Fruit fly (Drosophila melanogaster): ENCODE data around the gene CG16700.

CG16700 gene

DNA sequence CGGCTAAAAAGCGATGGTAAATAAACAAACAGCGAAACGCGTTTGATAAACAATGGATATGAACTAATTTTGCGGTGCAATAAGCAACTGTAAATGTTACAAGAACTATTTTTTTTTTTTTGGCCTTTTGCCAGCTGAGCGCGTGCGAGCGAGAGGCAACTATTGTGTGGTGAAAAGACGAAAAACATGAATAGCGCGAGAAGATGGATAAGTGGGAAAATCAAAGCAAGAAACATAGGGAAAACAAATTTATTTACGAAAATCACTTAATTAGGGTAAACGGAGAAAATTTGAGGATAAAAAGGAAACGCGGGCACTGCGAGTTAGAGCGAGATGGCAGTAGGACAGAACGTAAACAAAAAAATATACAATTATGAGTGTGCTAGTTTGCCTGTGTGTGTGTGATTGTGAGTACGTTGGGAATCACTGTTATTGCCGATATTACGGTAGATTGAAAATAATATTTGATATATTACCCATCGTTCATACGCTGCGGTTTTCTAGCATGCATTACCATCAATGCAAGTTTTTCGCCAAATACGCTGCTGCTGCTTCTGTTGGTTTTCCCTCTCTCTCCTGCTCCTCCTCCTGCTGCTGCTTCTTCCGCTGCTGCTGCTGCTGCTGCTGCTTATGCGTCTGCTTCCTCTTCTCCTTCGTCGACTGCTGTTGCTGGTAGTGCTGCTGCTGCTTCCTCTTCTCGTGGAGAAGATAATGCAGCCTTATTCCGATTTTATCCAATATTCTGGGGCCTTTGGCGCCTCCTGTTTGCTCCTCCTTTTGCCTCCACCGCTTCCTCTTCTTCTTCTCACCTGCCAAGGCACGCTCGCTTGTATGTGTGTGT, 15.0 kb upstream of the CG16700 start (continued):
- TF ChIP-seq ERR (GFP tag; optimal IDR thresholded peaks at IDR 0.05) (no peak), scrt (GFP tag; optimal IDR thresholded peaks at IDR 0.05) (no peak), ATbp (GFP tag; optimal IDR thresholded peaks at IDR 0.05) (no peak), CG10462 (GFP tag; optimal IDR thresholded peaks at IDR 0.05) (no peak), C15 (GFP tag; IDR thresholded peaks at IDR 0.05) (no peak), ash1 (GFP tag; optimal IDR thresholded peaks at IDR 0.05) (no peak), Ets97D (GFP tag; optimal IDR thresholded peaks at IDR 0.05) (no peak), D19B (GFP tag; optimal IDR thresholded peaks at IDR 0.05) (no peak), Dfd (GFP tag; optimal IDR thresholded peaks at IDR 0.05) (peak in 1 of 2 experiments; percentile 61), peb (GFP tag; IDR thresholded peaks at IDR 0.05) (no peak), CG16779 (GFP tag; IDR thresholded peaks at IDR 0.05) (no peak), NK7.1 (GFP tag; optimal IDR thresholded peaks at IDR 0.05) (no peak), CG13775 (GFP tag; optimal IDR thresholded peaks at IDR 0.05) (no peak), H2.0 (GFP tag; IDR thresholded peaks at IDR 0.05) (no peak), ap (GFP tag; IDR thresholded peaks at IDR 0.05) (no peak), Adf1 (GFP tag; IDR thresholded peaks at IDR 0.05) (peak; percentile 65), CG5245 (GFP tag; optimal IDR thresholded peaks at IDR 0.05) (no peak), CG3281 (GFP tag; optimal IDR thresholded peaks at IDR 0.05) (no peak), Med (GFP tag) (peak; percentile 68), CG7556 (GFP tag; optimal IDR thresholded peaks at IDR 0.05) (no peak), Kr (GFP tag; optimal IDR thresholded peaks at IDR 0.05) (no peak), CG7357 (GFP tag; IDR thresholded peaks at IDR 0.05) (no peak), dimm (GFP tag; IDR thresholded peaks at IDR 0.05) (no peak), tio (GFP tag; optimal IDR thresholded peaks at IDR 0.05) (no peak), CG1832 (GFP tag; optimal IDR thresholded peaks at IDR 0.05) (peak; percentile 1), sim (GFP tag; IDR thresholded peaks at IDR 0.05) (no peak), sqz (GFP tag; optimal IDR thresholded peaks at IDR 0.05) (peak; percentile 57), Vsx1 (GFP tag; optimal IDR thresholded peaks at IDR 0.05) (no peak)

DNA sequence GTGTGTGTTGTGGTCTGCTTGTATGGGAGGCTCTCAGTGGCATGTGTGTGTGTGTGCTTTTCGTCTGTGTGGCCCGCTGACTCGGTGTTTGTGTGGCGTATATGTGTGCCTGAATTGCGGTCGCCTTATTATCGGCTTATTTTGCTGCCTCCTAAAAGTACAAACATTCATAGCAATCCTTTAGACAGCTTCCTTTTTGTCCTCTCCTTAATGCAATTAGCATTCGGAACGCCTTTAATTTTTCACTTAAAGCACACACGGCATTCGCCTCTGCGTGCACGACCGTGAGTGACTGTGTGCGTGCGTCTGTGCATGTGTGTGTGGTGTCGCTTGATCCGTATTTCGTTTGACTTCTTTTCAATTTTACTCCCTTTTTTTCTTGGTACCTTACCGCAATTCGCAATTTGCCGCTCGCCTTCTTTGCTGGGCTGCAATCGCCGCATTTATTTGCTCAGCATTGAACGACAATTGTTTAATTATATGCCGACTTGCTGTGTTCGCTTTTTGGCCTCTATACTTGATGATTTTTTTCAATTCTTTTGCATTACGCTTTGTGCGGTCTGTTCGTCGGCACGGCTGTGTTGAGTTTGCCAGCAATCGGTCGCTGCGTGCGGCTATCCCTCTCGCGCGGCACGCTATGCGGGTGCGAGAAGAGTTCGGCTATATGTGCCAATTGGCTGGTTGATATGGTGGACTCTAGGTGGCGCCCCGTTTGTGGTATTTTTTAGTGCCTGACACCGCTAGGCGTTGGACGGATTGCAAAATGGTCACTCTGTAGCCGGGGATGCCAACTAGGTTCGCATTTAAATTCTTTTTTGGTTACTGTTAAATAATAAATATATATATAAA, 14.1 kb upstream of the CG16700 start, which contains the start of gene wcy:
Gene wcy (minus strand): TSS at position 608 of the 849 bp plus-strand sequence.
- no peak for TF ChIP-seq Poxn (GFP tag; IDR thresholded peaks at IDR 0.05)
- no peak for TF ChIP-seq CG1603 (tag; optimal IDR thresholded peaks at IDR 0.05)
- peak; percentile 46; the same call in 2 of the 3 replicates for TF ChIP-seq CG34422 (GFP tag; IDR thresholded peaks at IDR 0.05)
- TF ChIP-seq Aef1 (GFP tag; IDR thresholded peaks at IDR 0.05): no peak
- no peak for TF ChIP-seq CG1792 (GFP tag; optimal IDR thresholded peaks at IDR 0.05)
- TF ChIP-seq CG16815 (GFP tag; optimal IDR thresholded peaks at IDR 0.05): no peak
- TF ChIP-seq Hr3 (GFP tag; optimal IDR thresholded peaks at IDR 0.05): no peak
- 0 out of 2 replicates have a peak, but pooled peaks have one; percentile 26 for TF ChIP-seq inv (GFP tag; IDR thresholded peaks at IDR 0.05; ENCODE audit: partially characterized antibody)
- no peak for TF ChIP-seq CG6254 (GFP tag; optimal IDR thresholded peaks at IDR 0.05)
- no peak for TF ChIP-seq luna (GFP tag; optimal IDR thresholded peaks at IDR 0.05)
- no peak for TF ChIP-seq repo (GFP tag; optimal IDR thresholded peaks at IDR 0.05)
- TF ChIP-seq Drgx (GFP tag; IDR thresholded peaks at IDR 0.05): no peak
- TF ChIP-seq sima (GFP tag; optimal IDR thresholded peaks at IDR 0.05): no peak
- TF ChIP-seq GATAe (GFP tag; conservative IDR thresholded peaks at IDR 0.05): no peak
- TF ChIP-seq bbx (GFP tag; IDR thresholded peaks at IDR 0.05; ENCODE audit: partially characterized antibody): no peak
- no peak; the same call in 3 of the 4 replicates for TF ChIP-seq Dll (GFP tag; IDR thresholded peaks at IDR 0.05; ENCODE audit: partially characterized antibody)
- TF ChIP-seq Neu2 (GFP tag; optimal IDR thresholded peaks at IDR 0.05; ENCODE audit: borderline replicate concordance): no peak
- TF ChIP-seq lab (GFP tag; optimal IDR thresholded peaks at IDR 0.05): no peak
- TF ChIP-seq gce (GFP tag; IDR thresholded peaks at IDR 0.05): no peak
- TF ChIP-seq D19A (tag; optimal IDR thresholded peaks at IDR 0.05): no peak
- TF ChIP-seq vnd (GFP tag; IDR thresholded peaks at IDR 0.05; ENCODE audit: partially characterized antibody): 0 out of 3 replicates have a peak, but pooled peaks have one; percentile 15
